Worm (Caenorhabditis elegans): ENCODE data around the gene F01D5.8.

Gene F01D5.8

DNA sequence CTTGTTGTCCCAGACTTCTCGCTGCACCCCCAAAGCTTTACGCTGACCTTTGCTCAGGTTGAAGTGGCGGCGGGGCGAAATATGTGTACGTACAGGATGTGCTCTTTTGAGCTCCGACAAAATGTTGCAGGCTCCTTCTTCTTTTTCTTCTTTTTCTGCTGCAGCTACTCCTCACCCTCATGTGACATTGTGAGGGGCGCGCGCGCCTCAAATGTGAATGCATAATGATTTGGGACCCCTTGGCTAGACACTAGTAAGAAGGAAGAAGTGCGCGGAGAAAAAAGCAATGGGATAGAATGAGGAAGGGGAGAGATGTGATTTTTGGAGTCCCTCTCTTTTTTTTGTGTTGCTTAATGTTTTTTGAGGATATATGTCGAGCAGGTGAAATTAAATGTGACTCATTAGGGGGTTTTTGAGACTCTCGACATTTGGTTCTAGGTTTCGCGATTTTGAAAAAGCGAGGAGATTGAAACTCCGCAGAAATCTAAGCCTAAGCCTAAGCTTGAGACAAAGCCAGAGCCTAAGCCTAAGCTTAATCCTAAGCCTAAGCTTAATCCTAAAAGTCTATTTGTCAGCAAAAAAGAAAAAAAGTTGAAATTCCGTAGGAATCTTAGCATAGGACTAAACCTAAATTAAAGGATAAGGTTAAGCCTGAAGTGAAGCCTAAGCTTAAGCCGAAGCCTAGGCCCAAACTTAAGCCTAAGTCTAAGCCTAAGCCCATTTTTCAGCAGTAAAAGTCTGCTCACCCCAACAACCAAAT, 26.4 kb downstream of the F01D5.8 start (continued):
- peak; percentile 27 for TF ChIP-seq irx-1 (tag; optimal IDR thresholded peaks at IDR 0.05)
- TF ChIP-seq Y116A8C.19 (tag; optimal IDR thresholded peaks at IDR 0.05; ENCODE audit: borderline replicate concordance), result no peak
- TF ChIP-seq sup-37 (GFP tag; optimal IDR thresholded peaks at IDR 0.05), result no peak
- no peak for TF ChIP-seq ceh-90 (tag; optimal IDR thresholded peaks at IDR 0.05)
- TF ChIP-seq mab-9 (GFP tag; IDR thresholded peaks at IDR 0.05), result no peak
- no peak for TF ChIP-seq pag-3 (tag; optimal IDR thresholded peaks at IDR 0.05; ENCODE audit: borderline replicate concordance, insufficient read depth)
- TF ChIP-seq skn-1 (tag; optimal IDR thresholded peaks at IDR 0.05), result no peak
- no peak for TF ChIP-seq elt-2 (tag; optimal IDR thresholded peaks at IDR 0.05)
- TF ChIP-seq pax-3 (tag; optimal IDR thresholded peaks at IDR 0.05), result no peak
- peak; percentile 34 for TF ChIP-seq snu-23 (GFP tag; optimal IDR thresholded peaks at IDR 0.05)
- no peak for TF ChIP-seq nhr-11 (tag; optimal IDR thresholded peaks at IDR 0.05)
- TF ChIP-seq alr-1 (tag; optimal IDR thresholded peaks at IDR 0.05; ENCODE audit: borderline replicate concordance), result no peak
- TF ChIP-seq mef-2 (tag; optimal IDR thresholded peaks at IDR 0.05), result no peak
- no peak for TF ChIP-seq nhr-28 (tag; optimal IDR thresholded peaks at IDR 0.05)
- TF ChIP-seq egl-27 (tag; optimal IDR thresholded peaks at IDR 0.05), result no peak
- peak in 1 of 3 experiments; percentile 16 for TF ChIP-seq dpl-1 (GFP tag; optimal IDR thresholded peaks at IDR 0.05)
- no peak for TF ChIP-seq pqm-1 (tag; optimal IDR thresholded peaks at IDR 0.05)
- no peak for TF ChIP-seq ets-5 (GFP tag; IDR thresholded peaks at IDR 0.05)
- no peak for TF ChIP-seq ceh-8 (GFP tag; optimal IDR thresholded peaks at IDR 0.05)
- no peak for TF ChIP-seq zag-1 (tag; optimal IDR thresholded peaks at IDR 0.05)
- no peak for TF ChIP-seq C16A3.4 (tag; optimal IDR thresholded peaks at IDR 0.05)
- no peak for TF ChIP-seq fkh-4 (tag; optimal IDR thresholded peaks at IDR 0.05; ENCODE audit: borderline replicate concordance)
- TF ChIP-seq xbp-1 (tag; optimal IDR thresholded peaks at IDR 0.05), result no peak
- peak in 1 of 2 experiments; percentile 9 for TF ChIP-seq lin-35 (GFP tag; optimal IDR thresholded peaks at IDR 0.05)
- peak; percentile 62 for TF ChIP-seq nhr-47 (tag; optimal IDR thresholded peaks at IDR 0.05)
- peak; percentile 32 for TF ChIP-seq nhr-20 (tag; optimal IDR thresholded peaks at IDR 0.05)
- no peak for TF ChIP-seq C34B4.2 (tag; optimal IDR thresholded peaks at IDR 0.05)
- no peak for TF ChIP-seq ztf-11 (tag; optimal IDR thresholded peaks at IDR 0.05)
- no peak for TF ChIP-seq nhr-76 (tag; optimal IDR thresholded peaks at IDR 0.05)
- no peak for TF ChIP-seq unc-62 (GFP tag; optimal IDR thresholded peaks at IDR 0.05)
- peak in 1 of 3 experiments; percentile 51 for TF ChIP-seq ceh-82 (tag; optimal IDR thresholded peaks at IDR 0.05)
- TF ChIP-seq aly-2 (tag; optimal IDR thresholded peaks at IDR 0.05), result no peak
- TF ChIP-seq nhr-90 (tag; optimal IDR thresholded peaks at IDR 0.05; ENCODE audit: poor library complexity), result no peak
- no peak for TF ChIP-seq nhr-84 (tag; optimal IDR thresholded peaks at IDR 0.05)
- TF ChIP-seq grh-1 (GFP tag; IDR thresholded peaks at IDR 0.05), result no peak
- peak; percentile 40 for TF ChIP-seq swsn-7 (tag; optimal IDR thresholded peaks at IDR 0.05)
- no peak for TF ChIP-seq ceh-88 (GFP tag; IDR thresholded peaks at IDR 0.05)
- peak; percentile 2 to 44 for TF ChIP-seq lsy-2 (tag; optimal IDR thresholded peaks at IDR 0.05)
- TF ChIP-seq unc-86 (tag; optimal IDR thresholded peaks at IDR 0.05), result peak; percentile 83
- TF ChIP-seq ztf-4 (tag; optimal IDR thresholded peaks at IDR 0.05), result no peak
- TF ChIP-seq vab-15 (tag; optimal IDR thresholded peaks at IDR 0.05), result no peak
- TF ChIP-seq isw-1 (GFP tag; IDR thresholded peaks at IDR 0.05), result no peak; the same call in 1 of the 2 replicates
- TF ChIP-seq hlh-17 (GFP tag; optimal IDR thresholded peaks at IDR 0.05; ENCODE audit: borderline replicate concordance), result no peak
- peak; percentile 92 for TF ChIP-seq lin-14 (GFP tag; optimal IDR thresholded peaks at IDR 0.05)
- TF ChIP-seq fkh-10 (GFP tag; optimal IDR thresholded peaks at IDR 0.05), result peak; percentile 87
- TF ChIP-seq jun-1 (tag; optimal IDR thresholded peaks at IDR 0.05), result no peak
- TF ChIP-seq nhr-12 (tag; optimal IDR thresholded peaks at IDR 0.05), result no peak
- TF ChIP-seq unc-98 (GFP tag; IDR thresholded peaks at IDR 0.05), result no peak
- peak; percentile 62 for TF ChIP-seq nhr-77 (tag; optimal IDR thresholded peaks at IDR 0.05)
- peak; percentile 20 for TF ChIP-seq zip-4 (GFP tag; optimal IDR thresholded peaks at IDR 0.05)
- TF ChIP-seq nhr-19 (GFP tag; conservative IDR thresholded peaks at IDR 0.05), result 0 out of 2 replicates have a peak, but pooled peaks have one; percentile 8
